Fruit fly (Drosophila melanogaster): ENCODE measurements around the gene Pc.

dm6 chr3L:21291055-21291454, 26.8 kb downstream of the Pc start:
- TF ChIP-seq ss (GFP tag; optimal IDR thresholded peaks at IDR 0.05) (no peak), CG6854 (GFP tag; optimal IDR thresholded peaks at IDR 0.05) (no peak), acj6 (GFP tag; optimal IDR thresholded peaks at IDR 0.05) (no peak)
